Worm (Caenorhabditis elegans) whole organism, L1 larva: ENCODE data around the gene tofu-7.
"Not testable (repeated sequence)": the region's sequence is repeated elsewhere in the genome, so short reads cannot be mapped to it uniquely, and the experiment has no call there.

Experiments used
- C16A3.4 ChIP-seq: fragments of 150-350 bp; optimal IDR thresholded peaks from 2 replicates; lab custom pipeline; 2014; ENCODE audit warnings: missing biosample characterization, missing genetic modification characterization
- F16B12.6 ChIP-seq: fragments of 150-350 bp; optimal IDR thresholded peaks from 2 replicates; lab custom pipeline; 2014; ENCODE audit warnings: missing biosample characterization, missing genetic modification characterization
- alr-1 ChIP-seq: fragments of 200-800 bp; sonication (Bioruptor generic); optimal IDR thresholded peaks from 2 replicates; lab custom pipeline; 2018; ENCODE audit warnings: borderline replicate concordance, mild to moderate bottlenecking, missing genetic modification characterization, missing compliant biosample characterization
- ama-1 ChIP-seq: fragments of 150-350 bp; optimal IDR thresholded peaks from 2 replicates; lab custom pipeline; 2014
- blmp-1 ChIP-seq: fragments of 150-350 bp; optimal IDR thresholded peaks from 2 replicates; lab custom pipeline; 2014; ENCODE audit warnings: missing biosample characterization, missing genetic modification characterization
- ceh-63 ChIP-seq: fragments of 200-800 bp; sonication (Bioruptor generic); optimal IDR thresholded peaks from 2 replicates; lab custom pipeline; 2018; ENCODE audit warnings: mild to moderate bottlenecking, missing genetic modification characterization, missing compliant biosample characterization
- ceh-8 ChIP-seq: fragments of 200-800 bp; sonication (Bioruptor generic); optimal IDR thresholded peaks from 2 replicates; lab custom pipeline; 2018; ENCODE audit warnings: mild to moderate bottlenecking, missing genetic modification characterization, moderate library complexity, missing compliant biosample characterization
- ceh-82 ChIP-seq, 3 experiments: fragments of 150-350 bp in 1 of 3; sonication (generic microtip) in 2 of 3; optimal IDR thresholded peaks; 2 replicates each; lab custom pipeline; 2014 to 2017; ENCODE audit warnings: missing biosample characterization in 3 of 3, missing genetic modification characterization in 3 of 3
- dpl-1 ChIP-seq, 3 experiments: fragments of 150-350 bp in 2 of 3; sonication (generic microtip) in 1 of 3; optimal IDR thresholded peaks; 2 replicates each; lab custom pipeline; 2014 to 2017; ENCODE audit warnings: missing biosample characterization in 3 of 3, missing genetic modification characterization in 3 of 3, missing genetic modification reagents in 3 of 3
- efl-1 ChIP-seq, 4 experiments: fragments of 150-350 bp; optimal IDR thresholded peaks in 3 of 4; peaks in 1 of 4; 1 replicate in 1 of 4; 2 replicates in 3 of 4; lab custom pipeline; 2014; ENCODE audit warnings: missing biosample characterization in 2 of 4, missing genetic modification characterization in 2 of 4, missing genetic modification reagents in 2 of 4
- egl-27 ChIP-seq, 2 experiments: fragments of 150-350 bp in 1 of 2; sonication (generic microtip); optimal IDR thresholded peaks; 3 replicates each; lab custom pipeline; 2017 to 2018; ENCODE audit warnings: missing biosample characterization in 2 of 2, missing genetic modification characterization in 2 of 2, missing genetic modification reagents in 2 of 2
- elt-2 ChIP-seq: sonication (generic microtip); optimal IDR thresholded peaks from 2 replicates; lab custom pipeline; 2016; ENCODE audit warnings: missing genetic modification characterization, mild to moderate bottlenecking, inconsistent platforms, missing compliant biosample characterization, missing genetic modification reagents
- fkh-8 ChIP-seq: sonication (generic microtip); optimal IDR thresholded peaks from 2 replicates; lab custom pipeline; 2016; ENCODE audit warnings: mild to moderate bottlenecking, missing genetic modification characterization, missing compliant biosample characterization
- hlh-17 ChIP-seq: fragments of 200-800 bp; sonication (Bioruptor generic); optimal IDR thresholded peaks from 2 replicates; lab custom pipeline; 2018; ENCODE audit warnings: missing genetic modification characterization, mild to moderate bottlenecking, missing compliant biosample characterization, moderate library complexity, borderline replicate concordance
- hlh-4 ChIP-seq: sonication (generic microtip); optimal IDR thresholded peaks from 2 replicates; lab custom pipeline; 2016; ENCODE audit warnings: mild to moderate bottlenecking, missing genetic modification characterization, missing compliant biosample characterization
- lin-14 ChIP-seq: fragments of 200-800 bp; sonication (Bioruptor generic); optimal IDR thresholded peaks from 2 replicates; lab custom pipeline; 2018; ENCODE audit warnings: mild to moderate bottlenecking, missing genetic modification characterization, moderate library complexity, missing compliant biosample characterization
- lin-35 ChIP-seq, 2 experiments: fragments of 150-350 bp; optimal IDR thresholded peaks; 2 replicates each; lab custom pipeline; 2014; ENCODE audit warnings: missing biosample characterization in 2 of 2, missing genetic modification characterization in 2 of 2, missing genetic modification reagents in 2 of 2
- lsy-2 ChIP-seq, 2 experiments: fragments of 150-350 bp; optimal IDR thresholded peaks; 2 replicates each; lab custom pipeline; 2014; ENCODE audit warnings: missing biosample characterization in 2 of 2, missing genetic modification characterization in 2 of 2
- mab-9 ChIP-seq: fragments of 200-800 bp; sonication (Bioruptor generic); IDR thresholded peaks from 2 replicates; pipeline ENCODE4 v1.3.6; 2022; ENCODE audit warnings: missing genetic modification reagents, missing genetic modification characterization, missing compliant biosample characterization
- mdl-1 ChIP-seq, 2 experiments: fragments of 150-350 bp; optimal IDR thresholded peaks; 2 replicates each; lab custom pipeline; 2014 to 2017; ENCODE audit warnings: missing biosample characterization in 2 of 2, missing genetic modification characterization in 2 of 2, inconsistent platforms in 1 of 2
- nhr-11 ChIP-seq: fragments of 150-350 bp; optimal IDR thresholded peaks from 2 replicates; lab custom pipeline; 2014; ENCODE audit warnings: missing biosample characterization, missing genetic modification characterization
- nhr-12 ChIP-seq: sonication (generic microtip); optimal IDR thresholded peaks from 2 replicates; lab custom pipeline; 2017; ENCODE audit warnings: missing biosample characterization, missing genetic modification characterization
- nhr-19 ChIP-seq: fragments of 200-800 bp; sonication (Bioruptor generic); conservative IDR thresholded peaks from 2 replicates; pipeline ENCODE4 v1.3.6; 2022; ENCODE audit warnings: missing genetic modification characterization, missing compliant biosample characterization
- nhr-28 ChIP-seq: fragments of 150-350 bp; optimal IDR thresholded peaks from 2 replicates; lab custom pipeline; 2014; ENCODE audit warnings: missing biosample characterization, missing genetic modification characterization
- nhr-71 ChIP-seq: sonication (generic microtip); optimal IDR thresholded peaks from 2 replicates; lab custom pipeline; 2016; ENCODE audit warnings: mild to moderate bottlenecking, missing genetic modification characterization, moderate library complexity, missing compliant biosample characterization
- nhr-76 ChIP-seq: sonication (generic microtip); optimal IDR thresholded peaks from 2 replicates; lab custom pipeline; 2017; ENCODE audit warnings: missing biosample characterization, missing genetic modification characterization
- nhr-85 ChIP-seq: sonication (generic microtip); peaks from one replicate; lab custom pipeline; 2016; ENCODE audit warnings: missing genetic modification characterization, inconsistent platforms, missing compliant biosample characterization
- rnt-1 ChIP-seq: sonication (generic microtip); optimal IDR thresholded peaks from 2 replicates; lab custom pipeline; 2016; ENCODE audit warnings: mild to moderate bottlenecking, missing genetic modification characterization, moderate library complexity, missing compliant biosample characterization
- snpc-4 ChIP-seq: fragments of 150-350 bp; optimal IDR thresholded peaks from 2 replicates; lab custom pipeline; 2014; ENCODE audit warnings: missing biosample characterization, missing genetic modification characterization
- snu-23 ChIP-seq: sonication (generic microtip); optimal IDR thresholded peaks from 2 replicates; lab custom pipeline; 2016; ENCODE audit warnings: missing genetic modification characterization, missing compliant biosample characterization
- swsn-7 ChIP-seq: sonication (generic microtip); optimal IDR thresholded peaks from 2 replicates; lab custom pipeline; 2016; ENCODE audit warnings: missing genetic modification characterization, missing compliant biosample characterization
- unc-130 ChIP-seq: fragments of 150-350 bp; optimal IDR thresholded peaks from 2 replicates; lab custom pipeline; 2017; ENCODE audit warnings: missing biosample characterization, missing genetic modification characterization, inconsistent platforms
- unc-62 ChIP-seq: fragments of 150-350 bp; optimal IDR thresholded peaks from 2 replicates; lab custom pipeline; 2014; ENCODE audit warnings: missing biosample characterization, missing genetic modification reagents, missing genetic modification characterization
- unc-98 ChIP-seq: fragments of 200-800 bp; sonication (Bioruptor generic); IDR thresholded peaks from 2 replicates; pipeline ENCODE4 v1.3.6; 2022; ENCODE audit warnings: missing genetic modification characterization, missing compliant biosample characterization
- xbp-1 ChIP-seq: sonication (generic microtip); optimal IDR thresholded peaks from 2 replicates; lab custom pipeline; 2016; ENCODE audit warnings: missing genetic modification characterization, missing compliant biosample characterization
- zip-4 ChIP-seq: fragments of 200-800 bp; sonication (Bioruptor generic); optimal IDR thresholded peaks from 2 replicates; lab custom pipeline; 2018; ENCODE audit warnings: mild to moderate bottlenecking, missing genetic modification characterization, moderate library complexity, missing compliant biosample characterization

tofu-7 gene

ce11 chrIII:7128601-7129000, 43.8 kb upstream of the tofu-7 start, which contains the start of gene viro-2:
Gene viro-2, plus strand, starts transcription at chrIII:7128901.
- TF ChIP-seq hlh-4 (tag; lab: Kevin White, UChicago); nhr-28 (tag; lab: Kevin White, UChicago); egl-27 (tag; optimal IDR thresholded peaks at IDR 0.05; lab: Kevin White, UChicago): not testable (repeated sequence)

- TF ChIP-seq snpc-4 (tag; lab: Kevin White, UChicago) = no peak
- TF ChIP-seq alr-1 (tag; lab: Kevin White, UChicago) = no peak
- no peak for TF ChIP-seq blmp-1 (tag; lab: Kevin White, UChicago)
- no peak for TF ChIP-seq swsn-7 (tag; lab: Kevin White, UChicago)
- no peak for TF ChIP-seq egl-27 (tag; optimal IDR thresholded peaks at IDR 0.05; lab: Kevin White, UChicago)
- no peak for TF ChIP-seq hlh-4 (tag; lab: Kevin White, UChicago)
- TF ChIP-seq nhr-85 (tag; lab: Kevin White, UChicago) = no peak
- TF ChIP-seq unc-130 (tag; lab: Kevin White, UChicago) = no peak
- no peak for TF ChIP-seq mab-9 (GFP tag; lab: Robert Waterston, UW)
- no peak for TF ChIP-seq nhr-12 (tag; lab: Kevin White, UChicago)
- TF ChIP-seq ceh-8 = no peak
- TF ChIP-seq ama-1 (lab: Kevin White, UChicago) = no peak
- TF ChIP-seq C16A3.4 (tag; lab: Kevin White, UChicago) = no peak
- TF ChIP-seq nhr-11 (tag; lab: Kevin White, UChicago) = no peak
- TF ChIP-seq unc-98 (GFP tag; lab: Robert Waterston, UW) = no peak
- TF ChIP-seq zip-4 (GFP tag; lab: Kevin White, UChicago) = no peak
- no peak for TF ChIP-seq unc-62 (GFP tag; lab: Kevin White, UChicago)
These were observed 39.5 kb upstream of the tofu-7 start, which contains the start of gene B0280.2 for ce11 chrIII:7124364-7124763. Gene B0280.2, plus strand, starts transcription at chrIII:7124664.

- TF ChIP-seq fkh-8 (tag; lab: Kevin White, UChicago) (no peak), F16B12.6 (peak; percentile 90), nhr-71 (tag; lab: Kevin White, UChicago) (peak; percentile 22), blmp-1 (tag; lab: Kevin White, UChicago) (peak; percentile 1), lin-14 (peak; percentile 37), C16A3.4 (tag; lab: Kevin White, UChicago) (peak; percentile 21), mdl-1 (tag; optimal IDR thresholded peaks at IDR 0.05; lab: Kevin White, UChicago) (no peak), dpl-1 (GFP tag; optimal IDR thresholded peaks at IDR 0.05; lab: Kevin White, UChicago) (peak in 2 of 3 experiments; percentile 32 to 48), ceh-63 (GFP tag; lab: Kevin White, UChicago) (no peak), snu-23 (GFP tag; lab: Kevin White, UChicago) (peak; percentile 43), nhr-76 (no peak), lsy-2 (tag; optimal IDR thresholded peaks at IDR 0.05; lab: Kevin White, UChicago) (peak; percentile 90 to 97), hlh-17 (no peak), lin-35 (GFP tag; optimal IDR thresholded peaks at IDR 0.05; lab: Kevin White, UChicago) (peak; percentile 37 to 71), efl-1 (optimal IDR thresholded peaks at IDR 0.05; lab: Kevin White, UChicago) (peak; percentile 36 to 62), efl-1 (GFP tag; optimal IDR thresholded peaks at IDR 0.05 in 1 of 2; lab: Kevin White, UChicago) (peak; percentile 52 to 89), rnt-1 (tag; lab: Kevin White, UChicago) (peak; percentile 10), hlh-4 (tag; lab: Kevin White, UChicago) (no peak), elt-2 (peak; percentile 47), nhr-19 (GFP tag; lab: Robert Waterston, UW) (peak; percentile 48; the same call in 1 of the 2 replicates), xbp-1 (no peak), ceh-82 (tag; optimal IDR thresholded peaks at IDR 0.05; lab: Kevin White, UChicago) (peak in 1 of 3 experiments; percentile 27)
- TF ChIP-seq, all 84 proteins: peak for 14
These were observed 38.0 kb upstream of the tofu-7 start, which contains the start of the genes B0280.9 and rpia-1 for ce11 chrIII:7122860-7123259. Gene B0280.9, minus strand, starts transcription at chrIII:7122895. Gene rpia-1, plus strand, starts transcription at chrIII:7123128.
